Fruit fly (Drosophila melanogaster): Measurements from ENCODE around the gene Odj.

Odj gene

dm6 chr3R:17798211-17798737 lies 10.7 kb downstream of the Odj start, which contains the start of gene CG7379 (continued):
- TF ChIP-seq CG8478 (optimal IDR thresholded peaks at IDR 0.05) (peak; percentile 57), sima (GFP tag; optimal IDR thresholded peaks at IDR 0.05) (no peak), CG14965 (GFP tag; optimal IDR thresholded peaks at IDR 0.05; ENCODE audit: borderline replicate concordance) (no peak), MESR4 (GFP tag; optimal IDR thresholded peaks at IDR 0.05) (peak; percentile 98), unpg (GFP tag; optimal IDR thresholded peaks at IDR 0.05) (peak; percentile 55), pb (GFP tag; optimal IDR thresholded peaks at IDR 0.05) (peak; percentile 58), zen (tag; optimal IDR thresholded peaks at IDR 0.05) (peak; percentile 71), CG6791 (GFP tag; IDR thresholded peaks at IDR 0.05; ENCODE audit: partially characterized antibody) (0 out of 3 replicates have a peak, but pooled peaks have one; percentile 18), CG17385 (GFP tag; optimal IDR thresholded peaks at IDR 0.05) (peak; percentile 83), fru (optimal IDR thresholded peaks at IDR 0.05) (no peak), CG10147 (GFP tag; optimal IDR thresholded peaks at IDR 0.05) (peak; percentile 77), ci (GFP tag; IDR thresholded peaks at IDR 0.05) (peak; percentile 77), mam (GFP tag; optimal IDR thresholded peaks at IDR 0.05) (peak; percentile 89), lbe (GFP tag; optimal IDR thresholded peaks at IDR 0.05) (peak; percentile 92), slbo (GFP tag; IDR thresholded peaks at IDR 0.05) (peak; percentile 96), CG6175 (GFP tag; IDR thresholded peaks at IDR 0.05) (peak; percentile 71; the same call in 1 of the 3 replicates), CG13287 (GFP tag; IDR thresholded peaks at IDR 0.05; ENCODE audit: partially characterized antibody) (no peak; the same call in 1 of the 2 replicates), schlank (tag; optimal IDR thresholded peaks at IDR 0.05) (peak; percentile 60), PHDP (tag; optimal IDR thresholded peaks at IDR 0.05) (peak; percentile 58), gcm2 (GFP tag; optimal IDR thresholded peaks at IDR 0.05) (peak; percentile 44), Tbp (GFP tag; optimal IDR thresholded peaks at IDR 0.05) (no peak), esg (GFP tag; conservative IDR thresholded peaks at IDR 0.05) (no peak), Oli (tag; optimal IDR thresholded peaks at IDR 0.05) (peak; percentile 65), CG4707 (GFP tag; optimal IDR thresholded peaks at IDR 0.05) (peak; percentile 59), hth (optimal IDR thresholded peaks at IDR 0.05) (no peak), Chrac-16 (GFP tag; optimal IDR thresholded peaks at IDR 0.05) (peak; percentile 85), CG4820 (GFP tag; optimal IDR thresholded peaks at IDR 0.05) (peak; percentile 88), fu2 (GFP tag; optimal IDR thresholded peaks at IDR 0.05) (peak; percentile 91), NC2α (GFP tag; optimal IDR thresholded peaks at IDR 0.05) (peak; percentile 59), Mrtf (GFP tag; IDR thresholded peaks at IDR 0.05) (peak; percentile 50; the same call in 2 of the 3 replicates), Sin3A (optimal IDR thresholded peaks at IDR 0.05) (peak; percentile 69), Deaf1 (tag; optimal IDR thresholded peaks at IDR 0.05) (peak; percentile 52), CG14710 (tag; optimal IDR thresholded peaks at IDR 0.05) (peak; percentile 88), CG30020 (tag; optimal IDR thresholded peaks at IDR 0.05) (peak; percentile 70), Dip2 (GFP tag; IDR thresholded peaks at IDR 0.05) (no peak), CG10462 (GFP tag; optimal IDR thresholded peaks at IDR 0.05) (peak; percentile 67), CG10431 (GFP tag; optimal IDR thresholded peaks at IDR 0.05) (peak; percentile 76), CG12659 (GFP tag; optimal IDR thresholded peaks at IDR 0.05) (peak; percentile 95), CG15479 (GFP tag; optimal IDR thresholded peaks at IDR 0.05) (peak; percentile 6), ac (GFP tag; optimal IDR thresholded peaks at IDR 0.05) (no peak), ara (GFP tag; IDR thresholded peaks at IDR 0.05) (peak; percentile 71; the same call in 1 of the 2 replicates), tap (tag; optimal IDR thresholded peaks at IDR 0.05) (peak; percentile 7), sna (GFP tag; IDR thresholded peaks at IDR 0.05; ENCODE audit: partially characterized antibody) (no peak), Side (GFP tag; optimal IDR thresholded peaks at IDR 0.05) (peak; percentile 68), sob (GFP tag; IDR thresholded peaks at IDR 0.05) (peak; percentile 97), sug (tag; optimal IDR thresholded peaks at IDR 0.05) (peak; percentile 84), unc-4 (GFP tag; IDR thresholded peaks at IDR 0.05; ENCODE audit: partially characterized antibody) (no peak), Hr3 (GFP tag; optimal IDR thresholded peaks at IDR 0.05) (peak; percentile 90), her (GFP tag; optimal IDR thresholded peaks at IDR 0.05) (peak; percentile 63), CG12942 (GFP tag; optimal IDR thresholded peaks at IDR 0.05) (peak; percentile 88), vnd (GFP tag; IDR thresholded peaks at IDR 0.05; ENCODE audit: partially characterized antibody) (no peak)
